Worm (Caenorhabditis elegans) whole organism, mixed stage, embryonic: ENCODE measurements around the gene Y66A7A.9.
A peak's percentile ranks its signal among the peaks of the same experiment; 100 is the strongest.

Source experiments
- M03D4.4 ChIP-seq: sonication (generic microtip); optimal IDR thresholded peaks from 2 replicates; lab custom pipeline; 2017; ENCODE audit warnings: mild to moderate bottlenecking, missing genetic modification characterization, missing compliant biosample characterization
- blmp-1 ChIP-seq: fragments of 150-350 bp; optimal IDR thresholded peaks from 2 replicates; lab custom pipeline; 2014; ENCODE audit warnings: missing biosample characterization, missing genetic modification characterization
- ceh-39 ChIP-seq: fragments of 150-350 bp; optimal IDR thresholded peaks from 2 replicates; lab custom pipeline; 2014; ENCODE audit warnings: missing biosample characterization, missing genetic modification characterization
- ces-1 ChIP-seq: fragments of 150-350 bp; optimal IDR thresholded peaks from 2 replicates; lab custom pipeline; 2014; ENCODE audit warnings: missing biosample characterization, missing genetic modification reagents, missing genetic modification characterization
- cnd-1 ChIP-seq: fragments of 200-800 bp; sonication (Bioruptor generic); optimal IDR thresholded peaks from 2 replicates; lab custom pipeline; 2018; ENCODE audit warnings: mild to moderate bottlenecking, missing genetic modification characterization, missing compliant biosample characterization
- drap-1 ChIP-seq: fragments of 200-800 bp; sonication (Bioruptor generic); optimal IDR thresholded peaks from 3 replicates; lab custom pipeline; 2018; ENCODE audit warnings: mild to moderate bottlenecking, missing genetic modification characterization, missing compliant biosample characterization
- elt-1 ChIP-seq: sonication (generic microtip); optimal IDR thresholded peaks from 2 replicates; lab custom pipeline; 2017; ENCODE audit warnings: missing genetic modification characterization, mild to moderate bottlenecking, missing compliant biosample characterization, antibody characterized with exemption, moderate library complexity, borderline replicate concordance; ENCODE audit not compliant: insufficient read depth
- elt-3 ChIP-seq: fragments of 150-350 bp; optimal IDR thresholded peaks from 2 replicates; lab custom pipeline; 2014; ENCODE audit warnings: missing biosample characterization, missing genetic modification characterization
- flh-1 ChIP-seq: fragments of 200-800 bp; sonication (Bioruptor generic); optimal IDR thresholded peaks from 2 replicates; lab custom pipeline; 2018; ENCODE audit warnings: mild to moderate bottlenecking, missing genetic modification characterization, moderate library complexity, missing compliant biosample characterization
- ham-2 ChIP-seq: fragments of 200-800 bp; sonication (Bioruptor generic); optimal IDR thresholded peaks from 2 replicates; lab custom pipeline; 2018; ENCODE audit warnings: mild to moderate bottlenecking, missing genetic modification characterization, missing compliant biosample characterization
- hlh-1 ChIP-seq: fragments of 150-350 bp; optimal IDR thresholded peaks from 2 replicates; lab custom pipeline; 2014; ENCODE audit warnings: missing biosample characterization, missing genetic modification reagents, missing genetic modification characterization
- lin-13 ChIP-seq: fragments of 150-350 bp; optimal IDR thresholded peaks from 2 replicates; lab custom pipeline; 2014; ENCODE audit warnings: missing biosample characterization, missing genetic modification characterization
- lsy-2 ChIP-seq: fragments of 150-350 bp; optimal IDR thresholded peaks from 2 replicates; lab custom pipeline; 2014; ENCODE audit warnings: missing biosample characterization, missing genetic modification characterization
- mab-5 ChIP-seq: fragments of 150-350 bp; optimal IDR thresholded peaks from 2 replicates; lab custom pipeline; 2014; ENCODE audit warnings: missing biosample characterization, missing genetic modification characterization
- mls-2 ChIP-seq: sonication (generic microtip); optimal IDR thresholded peaks from 2 replicates; lab custom pipeline; 2016; ENCODE audit warnings: mild to moderate bottlenecking, missing genetic modification characterization, moderate library complexity, missing compliant biosample characterization
- nhr-12 ChIP-seq: fragments of 150-350 bp; optimal IDR thresholded peaks from 2 replicates; lab custom pipeline; 2014; ENCODE audit warnings: missing biosample characterization, missing genetic modification characterization
- nhr-2 ChIP-seq: fragments of 150-350 bp; optimal IDR thresholded peaks from 2 replicates; lab custom pipeline; 2014; ENCODE audit warnings: missing biosample characterization, missing genetic modification characterization
- nhr-237 ChIP-seq: fragments of 150-350 bp; optimal IDR thresholded peaks from 2 replicates; lab custom pipeline; 2014; ENCODE audit warnings: missing biosample characterization, missing genetic modification characterization
- nhr-28 ChIP-seq: fragments of 150-350 bp; optimal IDR thresholded peaks from 2 replicates; lab custom pipeline; 2014; ENCODE audit warnings: missing biosample characterization, missing genetic modification characterization
- nhr-76 ChIP-seq: sonication (generic microtip); optimal IDR thresholded peaks from 2 replicates; lab custom pipeline; 2017; ENCODE audit warnings: missing biosample characterization, missing genetic modification characterization
- pha-4 ChIP-seq: fragments of 150-350 bp; optimal IDR thresholded peaks from 2 replicates; lab custom pipeline; 2018; ENCODE audit warnings: missing biosample characterization, missing genetic modification reagents, missing genetic modification characterization
- sem-2 ChIP-seq: fragments of 200-800 bp; sonication (Bioruptor generic); optimal IDR thresholded peaks from 2 replicates; lab custom pipeline; 2018; ENCODE audit warnings: mild to moderate bottlenecking, missing genetic modification characterization, missing compliant biosample characterization
- snpc-4 ChIP-seq: fragments of 150-350 bp; optimal IDR thresholded peaks from 2 replicates; lab custom pipeline; 2014; ENCODE audit warnings: missing biosample characterization, missing genetic modification characterization
- sptf-1 ChIP-seq: sonication (generic microtip); optimal IDR thresholded peaks from 2 replicates; lab custom pipeline; 2017; ENCODE audit warnings: mild to moderate bottlenecking, missing genetic modification characterization, moderate library complexity, missing compliant biosample characterization
- tbx-8 ChIP-seq: fragments of 200-800 bp; sonication (Bioruptor generic); optimal IDR thresholded peaks from 2 replicates; lab custom pipeline; 2018; ENCODE audit warnings: mild to moderate bottlenecking, missing genetic modification characterization, moderate library complexity, missing compliant biosample characterization
- unc-120 ChIP-seq: sonication (generic microtip); optimal IDR thresholded peaks from 2 replicates; lab custom pipeline; 2017; ENCODE audit warnings: missing genetic modification characterization, missing compliant biosample characterization; ENCODE audit not compliant: poor library complexity, severe bottlenecking
- unc-39 ChIP-seq: fragments of 150-350 bp; optimal IDR thresholded peaks from 2 replicates; lab custom pipeline; 2014; ENCODE audit warnings: missing biosample characterization, missing genetic modification characterization
- zip-8 ChIP-seq: fragments of 150-350 bp; optimal IDR thresholded peaks from 2 replicates; lab custom pipeline; 2014; ENCODE audit warnings: missing biosample characterization, missing genetic modification characterization
- ztf-11 ChIP-seq: fragments of 150-350 bp; optimal IDR thresholded peaks from 2 replicates; lab custom pipeline; 2014; ENCODE audit warnings: missing biosample characterization, missing genetic modification characterization

The Y66A7A.9 gene

DNA sequence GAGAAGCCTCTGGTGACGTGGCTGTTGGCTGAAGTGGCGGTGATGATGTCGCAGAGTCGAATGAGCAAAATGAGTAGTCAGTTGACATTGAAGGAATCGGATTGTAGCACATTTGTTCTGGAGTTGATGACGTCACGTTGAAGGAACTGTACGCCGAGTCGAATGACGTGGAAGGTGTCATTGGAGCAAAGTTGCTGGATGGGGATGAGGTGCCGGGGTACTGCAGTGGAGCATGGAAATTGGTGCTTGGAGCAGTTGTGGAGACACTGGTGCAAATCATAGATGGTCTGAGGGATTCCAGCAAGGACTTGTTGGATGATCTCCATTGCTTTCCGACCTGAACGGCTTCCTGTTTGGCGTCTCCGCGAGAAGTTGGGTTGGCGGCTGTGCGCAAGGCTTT is 21.2 kb upstream of the Y66A7A.9 start:
- TF ChIP-seq ceh-39 (tag; lab: Kevin White, UChicago) (no peak), elt-3 (tag; lab: Kevin White, UChicago) (no peak), blmp-1 (tag; lab: Kevin White, UChicago) (no peak), flh-1 (GFP tag; lab: Kevin White, UChicago) (no peak), unc-120 (tag; lab: Kevin White, UChicago) (no peak), drap-1 (GFP tag; lab: Kevin White, UChicago) (no peak), lin-13 (tag; lab: Kevin White, UChicago) (no peak), sptf-1 (tag; lab: Kevin White, UChicago) (no peak), nhr-2 (tag; lab: Kevin White, UChicago) (no peak), zip-8 (tag; lab: Kevin White, UChicago) (no peak), M03D4.4 (tag; lab: Kevin White, UChicago) (no peak), elt-1 (no peak), ham-2 (GFP tag; lab: Kevin White, UChicago) (no peak)

DNA sequence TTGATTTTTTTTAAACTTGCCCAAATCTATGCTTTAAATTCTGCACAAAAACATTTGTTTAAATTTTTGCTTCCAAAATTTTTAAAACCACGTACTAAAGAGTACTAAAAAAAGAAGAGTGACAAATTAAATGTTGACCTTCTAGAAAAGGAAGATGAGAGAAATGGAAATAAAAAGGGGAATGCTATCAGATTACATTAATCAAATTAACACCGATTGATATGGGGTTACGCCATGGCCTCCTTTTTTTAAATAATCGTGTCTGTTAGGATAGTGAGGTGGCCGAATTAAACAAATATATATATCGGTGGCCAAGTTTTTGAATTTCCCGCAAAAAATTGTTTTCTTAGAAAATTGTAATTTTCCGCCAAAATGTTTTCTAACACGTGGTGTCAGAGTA is 20.1 kb upstream of the Y66A7A.9 start:
- no peak for TF ChIP-seq pha-4 (tag; lab: Kevin White, UChicago)
- no peak for TF ChIP-seq ceh-39 (tag; lab: Kevin White, UChicago)
- TF ChIP-seq ham-2 (GFP tag; lab: Kevin White, UChicago): no peak
- TF ChIP-seq ces-1: no peak
- no peak for TF ChIP-seq ztf-11 (tag; lab: Kevin White, UChicago)
- TF ChIP-seq tbx-8 (GFP tag; lab: Kevin White, UChicago): no peak
- TF ChIP-seq sem-2: no peak
- no peak for TF ChIP-seq elt-3 (tag; lab: Kevin White, UChicago)

DNA sequence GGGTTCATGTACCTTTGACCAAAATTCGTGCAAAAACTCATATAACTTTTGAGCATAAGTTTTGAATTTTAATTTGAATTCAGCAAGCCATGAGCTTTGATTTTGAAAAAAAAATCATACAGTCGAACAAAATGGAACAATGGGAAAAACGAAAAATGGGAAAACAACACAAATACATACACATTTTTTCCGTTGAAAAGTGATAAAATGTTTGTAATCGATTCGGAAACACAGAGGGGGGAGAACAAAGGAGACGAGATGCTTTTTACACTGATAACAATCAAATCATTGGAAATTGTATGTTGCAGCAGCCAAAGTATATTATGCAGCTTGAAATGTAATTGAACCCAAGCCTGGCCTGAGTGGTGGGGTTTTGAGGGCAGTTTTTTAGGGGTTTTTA is 18.8 kb upstream of the Y66A7A.9 start:
- TF ChIP-seq drap-1 (GFP tag; lab: Kevin White, UChicago): no peak
- TF ChIP-seq zip-8 (tag; lab: Kevin White, UChicago): no peak
- TF ChIP-seq nhr-28: no peak
- TF ChIP-seq unc-39 (tag; lab: Kevin White, UChicago): no peak
- TF ChIP-seq lin-13 (tag; lab: Kevin White, UChicago): no peak
- no peak for TF ChIP-seq nhr-237 (tag; lab: Kevin White, UChicago)
- TF ChIP-seq pha-4 (tag; lab: Kevin White, UChicago): no peak
- TF ChIP-seq unc-120 (tag; lab: Kevin White, UChicago): no peak
- no peak for TF ChIP-seq mab-5
- no peak for TF ChIP-seq nhr-12 (tag; lab: Kevin White, UChicago)
- TF ChIP-seq snpc-4 (tag; lab: Kevin White, UChicago): no peak
- no peak for TF ChIP-seq ces-1
- no peak for TF ChIP-seq cnd-1 (tag; lab: Kevin White, UChicago)
- no peak for TF ChIP-seq hlh-1 (tag; lab: Kevin White, UChicago)
- no peak for TF ChIP-seq elt-1
- no peak for TF ChIP-seq mls-2 (tag; lab: Kevin White, UChicago)
- TF ChIP-seq sptf-1 (tag; lab: Kevin White, UChicago): no peak

DNA sequence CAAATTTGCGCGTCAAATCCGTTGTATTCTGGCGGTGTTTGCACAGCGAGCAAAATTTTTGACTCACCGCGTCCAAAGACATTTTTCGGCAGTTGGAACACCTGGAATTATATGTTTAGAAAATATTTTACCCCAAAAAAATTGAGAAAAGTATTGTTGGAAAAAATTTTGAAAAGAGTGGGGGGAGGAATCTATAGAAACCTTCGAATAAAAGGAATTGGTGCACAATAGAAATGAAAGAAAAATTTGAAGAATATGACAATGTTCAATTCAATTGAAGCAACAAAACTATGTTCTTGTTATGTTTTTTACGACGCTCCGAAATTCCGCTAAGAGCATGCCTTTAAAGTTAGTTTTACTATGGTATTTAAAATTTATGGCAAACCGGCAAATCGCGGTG is 17.1 kb upstream of the Y66A7A.9 start, which contains the start of gene Y66A7A.7:
Gene Y66A7A.7 (minus strand): TSS at position 101 of the 400 bp plus-strand sequence.
- TF ChIP-seq lsy-2: no peak
- TF ChIP-seq nhr-2 (tag; lab: Kevin White, UChicago): no peak
- no peak for TF ChIP-seq ham-2 (GFP tag; lab: Kevin White, UChicago)
- TF ChIP-seq nhr-28: no peak
- TF ChIP-seq flh-1 (GFP tag; lab: Kevin White, UChicago): no peak
- no peak for TF ChIP-seq nhr-12 (tag; lab: Kevin White, UChicago)
- no peak for TF ChIP-seq unc-120 (tag; lab: Kevin White, UChicago)
- no peak for TF ChIP-seq cnd-1 (tag; lab: Kevin White, UChicago)
- TF ChIP-seq unc-39 (tag; lab: Kevin White, UChicago): no peak
- TF ChIP-seq snpc-4 (tag; lab: Kevin White, UChicago): no peak
- TF ChIP-seq ceh-39 (tag; lab: Kevin White, UChicago): no peak

DNA sequence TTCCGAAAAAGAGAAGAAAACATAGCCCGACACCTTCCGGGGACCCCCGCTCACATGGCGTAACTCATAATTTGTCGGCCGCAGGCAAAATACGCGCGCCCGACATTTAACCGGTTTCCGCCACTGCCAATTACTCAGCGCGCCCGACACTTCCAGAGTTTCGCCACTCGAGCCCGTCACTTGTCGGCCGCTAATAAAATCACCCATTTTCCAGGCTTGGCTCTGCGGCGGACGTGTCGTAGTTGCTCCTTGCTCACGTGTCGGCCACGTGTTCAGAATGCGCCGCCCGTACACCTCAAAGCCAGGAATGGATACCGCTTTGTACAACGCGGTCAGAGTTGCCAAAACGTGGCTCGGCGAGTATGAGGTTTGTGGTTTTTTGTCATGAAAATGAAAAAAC is 15.4 kb upstream of the Y66A7A.9 start:
- TF ChIP-seq drap-1 (GFP tag; lab: Kevin White, UChicago) (no peak), elt-1 (no peak), nhr-28 (no peak)

DNA sequence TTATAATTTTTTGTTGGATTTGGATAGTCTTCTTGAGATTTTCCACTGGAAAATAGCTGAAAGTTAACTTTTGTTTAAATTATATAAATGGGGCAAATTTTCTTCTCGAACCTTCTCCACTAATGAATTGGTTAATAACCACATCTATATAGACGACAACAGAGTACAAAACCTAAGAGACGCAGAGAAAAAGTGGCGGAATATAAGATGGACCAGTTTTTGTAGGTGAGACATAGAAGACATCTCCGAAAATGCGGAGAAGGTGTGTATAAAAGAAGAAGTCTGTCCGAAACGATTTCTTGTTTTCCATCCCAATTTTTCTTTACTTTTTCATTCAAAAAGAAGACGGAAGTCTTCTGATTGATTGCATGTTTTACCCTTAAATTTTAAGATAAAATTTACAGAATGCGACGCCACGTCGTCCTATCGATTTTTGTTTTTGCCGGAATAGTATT is 12.6 kb upstream of the Y66A7A.9 start, which contains the start of gene gly-8:
Gene gly-8 (plus strand): TSS at position 405 of the 455 bp plus-strand sequence.
- TF ChIP-seq nhr-237 (tag; lab: Kevin White, UChicago): no peak
- no peak for TF ChIP-seq flh-1 (GFP tag; lab: Kevin White, UChicago)
- no peak for TF ChIP-seq nhr-76 (tag; lab: Kevin White, UChicago)
- TF ChIP-seq ces-1: peak; percentile 13
- TF ChIP-seq pha-4 (tag; lab: Kevin White, UChicago): no peak
